Worm (Caenorhabditis elegans): ENCODE results near the gene F01F1.11.

- TF ChIP-seq vab-15 (tag; optimal IDR thresholded peaks at IDR 0.05) (no peak), C34B4.2 (tag; optimal IDR thresholded peaks at IDR 0.05) (no peak), C04F5.9 (tag; optimal IDR thresholded peaks at IDR 0.05) (no peak), nhr-237 (tag; optimal IDR thresholded peaks at IDR 0.05) (no peak), ceh-8 (GFP tag; optimal IDR thresholded peaks at IDR 0.05) (no peak), lin-15B (tag; optimal IDR thresholded peaks at IDR 0.05) (no peak), ets-5 (GFP tag; IDR thresholded peaks at IDR 0.05) (no peak), elt-2 (tag; optimal IDR thresholded peaks at IDR 0.05) (no peak), lin-35 (GFP tag; optimal IDR thresholded peaks at IDR 0.05) (no peak), sox-4 (tag; optimal IDR thresholded peaks at IDR 0.05) (no peak), ztf-4 (tag; optimal IDR thresholded peaks at IDR 0.05) (no peak), nhr-11 (tag; optimal IDR thresholded peaks at IDR 0.05) (no peak), skn-1 (tag; optimal IDR thresholded peaks at IDR 0.05) (no peak), nhr-20 (tag; optimal IDR thresholded peaks at IDR 0.05) (no peak)
Measured at ce11 chrIII:5859008-5859407, 12.7 kb downstream of the F01F1.11 start, which contains the start of gene dpf-4.
